Fruit fly (Drosophila melanogaster) whole organism, embryonic: ENCODE measurements around the gene Art9.

Experiments
- CG13624 ChIP-seq: fragments of 200-800 bp; sonication (Bioruptor generic); optimal IDR thresholded peaks from 2 replicates; lab custom pipeline; 2016; ENCODE audit warnings: missing biosample characterization, missing genetic modification characterization
- E2f1 ChIP-seq: fragments of 200-800 bp; sonication (Bioruptor generic); IDR thresholded peaks from 2 replicates; pipeline ENCODE4 v1.3.6; 2022; ENCODE audit warnings: missing biosample characterization, missing genetic modification characterization
- HLH54F ChIP-seq: fragments of 200-800 bp; sonication (Bioruptor generic); optimal IDR thresholded peaks from 3 replicates; lab custom pipeline; 2016; ENCODE audit warnings: missing biosample characterization, missing genetic modification characterization
- Hr78 ChIP-seq, 2 experiments: fragments of 200-800 bp in 1 of 2; fragments of >200 bp in 1 of 2; sonication (Bioruptor generic) in 1 of 2; optimal IDR thresholded peaks; 2 replicates each; lab custom pipeline; 2017 to 2019; ENCODE audit warnings: missing biosample characterization in 2 of 2, missing genetic modification characterization in 2 of 2, mild to moderate bottlenecking in 1 of 2, moderate library complexity in 1 of 2
- Nf-YB ChIP-seq: fragments of 200-800 bp; sonication (Bioruptor generic); optimal IDR thresholded peaks from 3 replicates; lab custom pipeline; 2019; ENCODE audit warnings: missing biosample characterization, mild to moderate bottlenecking, missing genetic modification characterization, moderate library complexity
- TFAM ChIP-seq: fragments of 200-800 bp; sonication (Bioruptor generic); optimal IDR thresholded peaks from 2 replicates; lab custom pipeline; 2017; ENCODE audit warnings: missing biosample characterization, missing genetic modification characterization, inconsistent platforms
- ase ChIP-seq: fragments of 200-800 bp; sonication (Bioruptor generic); IDR thresholded peaks from 3 replicates; pipeline ENCODE4 v1.3.6; 2022; ENCODE audit warnings: missing biosample characterization, missing genetic modification characterization
- ewg ChIP-seq: fragments of 200-800 bp; sonication (Bioruptor generic); optimal IDR thresholded peaks from 3 replicates; lab custom pipeline; 2017; ENCODE audit warnings: mild to moderate bottlenecking, missing biosample characterization, missing genetic modification reagents, missing genetic modification characterization
- pan ChIP-seq, 4 experiments: fragments of >200 bp in 3 of 4; fragments of 200-800 bp in 1 of 4; sonication (Bioruptor generic) in 1 of 4; optimal IDR thresholded peaks in 3 of 4; IDR thresholded peaks in 1 of 4; 2 replicates each; pipeline versions ENCODE4 v1.3.6 to Lab custom; 2017 to 2022; ENCODE audit warnings: missing biosample characterization in 2 of 4, missing genetic modification characterization in 2 of 4, mixed read lengths in 1 of 4
- vfl ChIP-seq: fragments of 200-800 bp; sonication (Bioruptor generic); optimal IDR thresholded peaks from 2 replicates; lab custom pipeline; 2016; ENCODE audit warnings: missing biosample characterization, missing genetic modification characterization

DNA sequence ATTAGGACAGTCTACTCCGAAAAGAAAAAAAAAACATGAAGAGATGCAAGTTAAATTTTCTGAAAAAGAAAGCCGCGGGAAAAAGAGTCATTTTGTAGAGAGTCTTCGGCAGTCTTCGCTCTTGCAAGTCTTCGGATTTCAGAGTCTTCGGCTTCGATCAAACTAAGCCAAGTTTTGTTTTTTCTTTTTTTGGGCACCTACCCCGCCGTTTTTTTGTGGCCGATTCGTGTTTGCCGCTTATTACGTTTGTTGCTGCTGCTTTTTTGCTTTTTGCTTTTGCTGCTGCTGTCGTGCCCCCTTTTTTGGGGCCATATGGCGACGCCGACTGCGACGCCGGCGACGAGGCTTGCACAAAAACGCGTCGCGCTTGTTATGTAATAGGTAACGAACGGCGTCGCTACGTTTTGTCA, 48.9 kb upstream of the Art9 start:
- TF ChIP-seq CG13624 (GFP tag; lab: Kevin White, UChicago) (no peak), HLH54F (GFP tag; lab: Kevin White, UChicago) (no peak), E2f1 (GFP tag; lab: Robert Waterston, UW) (no peak), Hr78 (GFP tag; optimal IDR thresholded peaks at IDR 0.05; lab: Kevin White, UChicago) (no peak), Nf-YB (no peak), pan (optimal IDR thresholded peaks at IDR 0.05; lab: Kevin White, UChicago) (no peak), pan (GFP tag; optimal IDR thresholded peaks at IDR 0.05 in 1 of 2, IDR thresholded peaks at IDR 0.05 in 1 of 2) (no peak), TFAM (GFP tag; lab: Kevin White, UChicago) (no peak), ewg (GFP tag; lab: Kevin White, UChicago) (no peak), ase (GFP tag; lab: Robert Waterston, UW) (no peak), vfl (GFP tag; lab: Kevin White, UChicago) (no peak)
